Fruit fly (Drosophila melanogaster): Measurements from ENCODE around the gene Wdr82.

Wdr82 gene

DNA sequence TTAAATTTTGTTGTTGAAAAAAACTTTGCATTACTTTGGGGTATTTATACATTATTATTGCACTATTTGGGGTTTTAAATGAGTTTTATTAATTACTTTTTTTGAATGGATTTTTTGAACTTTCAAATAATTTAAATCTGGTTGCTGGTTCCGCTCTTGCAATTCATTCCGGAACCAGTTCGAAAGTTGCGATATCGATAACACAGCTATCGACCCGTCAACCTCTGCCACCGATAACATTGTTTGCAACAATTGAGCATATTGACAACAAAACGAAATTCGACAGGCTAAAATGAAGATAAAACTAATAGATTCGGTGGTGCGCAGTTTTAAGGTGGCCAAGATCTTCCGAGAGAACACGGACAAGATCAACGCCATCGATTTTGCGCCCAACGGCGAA is at the start of gene Wdr82 (continued):
- TF ChIP-seq CG4854 (GFP tag; optimal IDR thresholded peaks at IDR 0.05) (no peak), pros (GFP tag; optimal IDR thresholded peaks at IDR 0.05) (no peak), Kr (GFP tag; optimal IDR thresholded peaks at IDR 0.05) (no peak), Nf-YA (GFP tag; IDR thresholded peaks at IDR 0.05) (no peak), CG8944 (GFP tag; optimal IDR thresholded peaks at IDR 0.05) (no peak), CG9932 (GFP tag; IDR thresholded peaks at IDR 0.05) (no peak), Hsf (GFP tag; optimal IDR thresholded peaks at IDR 0.05) (no peak), bbx (GFP tag; IDR thresholded peaks at IDR 0.05; ENCODE audit: partially characterized antibody) (peak; percentile 87), chinmo (GFP tag; IDR thresholded peaks at IDR 0.05; ENCODE audit: partially characterized antibody) (peak; percentile 83), knrl (GFP tag; IDR thresholded peaks at IDR 0.05; ENCODE audit: partially characterized antibody) (peak; percentile 55; the same call in 2 of the 3 replicates), slbo (GFP tag; IDR thresholded peaks at IDR 0.05) (no peak), Trl (optimal IDR thresholded peaks at IDR 0.05) (no peak), Trl (GFP tag; optimal IDR thresholded peaks at IDR 0.05) (no peak), CG9727 (GFP tag; optimal IDR thresholded peaks at IDR 0.05) (no peak), CG4820 (GFP tag; optimal IDR thresholded peaks at IDR 0.05) (no peak), Rfx (GFP tag; IDR thresholded peaks at IDR 0.05) (no peak), ac (GFP tag; optimal IDR thresholded peaks at IDR 0.05) (no peak)

DNA sequence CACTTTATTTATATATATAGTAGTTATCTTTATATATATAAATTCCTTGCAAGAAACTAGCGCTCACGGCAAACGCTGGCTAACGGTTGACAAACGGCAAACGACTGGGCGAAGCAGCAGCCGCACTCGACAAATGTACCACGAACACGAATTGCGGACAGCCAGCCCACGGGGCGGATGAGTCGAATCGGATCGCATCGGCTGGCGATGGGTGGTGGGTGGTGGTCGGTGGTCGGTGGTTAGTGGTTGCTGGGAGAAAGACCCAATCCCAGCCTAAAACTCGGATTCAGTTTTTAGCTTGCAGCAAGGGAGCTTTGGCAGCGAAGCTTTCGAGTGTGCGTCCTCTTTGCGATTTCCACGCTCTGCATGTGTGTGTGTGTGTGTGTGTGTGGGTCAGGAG is 49.1 kb upstream of the Wdr82 start, which contains the start of gene CG7781:
Gene CG7781 (minus strand): TSS at position 260 of the 400 bp plus-strand sequence.
- TF ChIP-seq cg (GFP tag; optimal IDR thresholded peaks at IDR 0.05) = peak; percentile 45
- no peak for TF ChIP-seq Lpt (GFP tag; optimal IDR thresholded peaks at IDR 0.05)
- no peak; the same call in 1 of the 2 replicates for TF ChIP-seq Bgb (GFP tag; IDR thresholded peaks at IDR 0.05; ENCODE audit: partially characterized antibody)
- 0 out of 2 replicates have a peak, but pooled peaks have one; percentile 24 for TF ChIP-seq slbo (GFP tag; IDR thresholded peaks at IDR 0.05)
- 0 out of 2 replicates have a peak, but pooled peaks have one; percentile 19 for TF ChIP-seq Rfx (GFP tag; IDR thresholded peaks at IDR 0.05)
- no peak for TF ChIP-seq usp (GFP tag; optimal IDR thresholded peaks at IDR 0.05)
- peak; percentile 91 for TF ChIP-seq Deaf1 (tag; optimal IDR thresholded peaks at IDR 0.05)
- TF ChIP-seq CG12769 (tag; optimal IDR thresholded peaks at IDR 0.05) = no peak
- TF ChIP-seq CG1602 (GFP tag; optimal IDR thresholded peaks at IDR 0.05) = no peak
- no peak for TF ChIP-seq CG11723 (GFP tag; optimal IDR thresholded peaks at IDR 0.05)
- no peak for TF ChIP-seq Gsc (GFP tag; IDR thresholded peaks at IDR 0.05)
- TF ChIP-seq CG4707 (GFP tag; optimal IDR thresholded peaks at IDR 0.05) = no peak
- TF ChIP-seq CG10543 (GFP tag; optimal IDR thresholded peaks at IDR 0.05) = no peak
- peak; percentile 70 for TF ChIP-seq Med (GFP tag)
- 0 out of 3 replicates have a peak, but pooled peaks have one; percentile 52 for TF ChIP-seq ci (GFP tag; IDR thresholded peaks at IDR 0.05)
- 0 out of 2 replicates have a peak, but pooled peaks have one; percentile 21 for TF ChIP-seq CG1024 (GFP tag; IDR thresholded peaks at IDR 0.05)
- peak; percentile 76 for TF ChIP-seq z (GFP tag; IDR thresholded peaks at IDR 0.05)
- TF ChIP-seq wdn (GFP tag; IDR thresholded peaks at IDR 0.05) = 0 out of 2 replicates have a peak, but pooled peaks have one; percentile 11
- TF ChIP-seq ranshi (GFP tag; IDR thresholded peaks at IDR 0.05) = 0 out of 2 replicates have a peak, but pooled peaks have one; percentile 5
- peak; percentile 77; the same call in 1 of the 4 replicates for TF ChIP-seq chinmo (GFP tag; IDR thresholded peaks at IDR 0.05; ENCODE audit: partially characterized antibody)
- TF ChIP-seq E2f1 (GFP tag; IDR thresholded peaks at IDR 0.05) = 0 out of 2 replicates have a peak, but pooled peaks have one; percentile 19
- TF ChIP-seq gsb-n (tag; optimal IDR thresholded peaks at IDR 0.05) = no peak
- TF ChIP-seq CG13287 (GFP tag; IDR thresholded peaks at IDR 0.05; ENCODE audit: partially characterized antibody) = no peak
- no peak for TF ChIP-seq wek (GFP tag; optimal IDR thresholded peaks at IDR 0.05)
- TF ChIP-seq Trl (optimal IDR thresholded peaks at IDR 0.05) = peak in 1 of 2 experiments; percentile 9
- TF ChIP-seq Trl (GFP tag; optimal IDR thresholded peaks at IDR 0.05) = no peak
- peak; percentile 7 for TF ChIP-seq CG18599 (GFP tag; optimal IDR thresholded peaks at IDR 0.05)
- peak; percentile 5 for TF ChIP-seq ewg (GFP tag; optimal IDR thresholded peaks at IDR 0.05)
- 0 out of 2 replicates have a peak, but pooled peaks have one; percentile 11 for TF ChIP-seq CG32767 (GFP tag; IDR thresholded peaks at IDR 0.05)
- TF ChIP-seq ems (GFP tag; optimal IDR thresholded peaks at IDR 0.05) = no peak
- TF ChIP-seq HmgZ (tag; optimal IDR thresholded peaks at IDR 0.05) = no peak
- 0 out of 2 replicates have a peak, but pooled peaks have one; percentile 29 for TF ChIP-seq CG14441 (GFP tag; IDR thresholded peaks at IDR 0.05)
- peak; percentile 7 for TF ChIP-seq Nf-YC (tag; optimal IDR thresholded peaks at IDR 0.05)
- 0 out of 2 replicates have a peak, but pooled peaks have one; percentile 40 for TF ChIP-seq CG7372 (GFP tag; IDR thresholded peaks at IDR 0.05)
- TF ChIP-seq CG32532 (GFP tag; IDR thresholded peaks at IDR 0.05) = no peak

All from whole organism, embryonic.